Worm (Caenorhabditis elegans) whole organism, L3 larva: ENCODE data around the gene hpo-19.

ENCODE experiments used
- ama-1 ChIP-seq: fragments of 150-350 bp; optimal IDR thresholded peaks from 2 replicates; lab custom pipeline; 2018
- fos-1 ChIP-seq: fragments of 150-350 bp; optimal IDR thresholded peaks from 2 replicates; lab custom pipeline; 2014; ENCODE audit warnings: missing biosample characterization, missing genetic modification characterization
- jun-1 ChIP-seq: fragments of 150-350 bp; optimal IDR thresholded peaks from 2 replicates; lab custom pipeline; 2014; ENCODE audit warnings: missing biosample characterization, missing genetic modification reagents, missing genetic modification characterization
- lin-39 ChIP-seq: fragments of 150-350 bp; optimal IDR thresholded peaks from 2 replicates; lab custom pipeline; 2018; ENCODE audit warnings: missing biosample characterization, missing genetic modification reagents, missing genetic modification characterization
- nhr-11 ChIP-seq: fragments of 150-350 bp; optimal IDR thresholded peaks from 2 replicates; lab custom pipeline; 2014; ENCODE audit warnings: missing biosample characterization, missing genetic modification characterization
- nhr-12 ChIP-seq: fragments of 150-350 bp; optimal IDR thresholded peaks from 2 replicates; lab custom pipeline; 2014; ENCODE audit warnings: missing biosample characterization, missing genetic modification characterization
- ztf-4 ChIP-seq: fragments of 150-350 bp; optimal IDR thresholded peaks from 2 replicates; lab custom pipeline; 2014; ENCODE audit warnings: missing biosample characterization, missing genetic modification characterization

DNA sequence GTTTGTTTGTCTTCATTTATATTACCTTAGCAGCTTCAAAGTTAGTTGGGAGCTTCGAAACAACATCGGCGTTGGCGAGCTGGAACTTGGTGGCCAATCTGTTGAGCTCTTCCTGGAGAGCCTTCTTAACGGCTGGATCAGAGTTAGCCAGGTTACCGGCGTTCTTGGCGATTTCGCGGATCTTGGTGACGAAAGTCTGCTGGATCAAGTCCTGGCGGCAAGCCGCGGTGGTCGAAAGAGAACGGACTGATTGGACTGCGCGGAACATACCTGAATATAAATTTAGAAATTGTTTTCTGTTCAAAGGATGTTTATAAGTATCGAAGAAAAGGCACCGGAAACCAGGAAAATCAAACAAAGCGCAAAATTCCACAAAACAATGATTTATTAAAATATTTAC, 9.6 kb upstream of the hpo-19 start, which contains the start of gene atp-4:
- no peak for TF ChIP-seq lin-39 (tag; lab: Kevin White, UChicago)
- no peak for TF ChIP-seq fos-1 (tag; lab: Kevin White, UChicago)
- no peak for TF ChIP-seq jun-1 (tag; lab: Kevin White, UChicago)
- no peak for TF ChIP-seq ztf-4
- no peak for TF ChIP-seq nhr-11 (tag; lab: Kevin White, UChicago)
- TF ChIP-seq nhr-12 (tag; lab: Kevin White, UChicago) = no peak
- peak; percentile 53 for TF ChIP-seq ama-1
